Fruit fly (Drosophila melanogaster) whole organism, embryonic: Measurements from ENCODE around the gene Bet3.

Experiments used
- Asciz ChIP-seq: fragments of 200-800 bp; sonication (Bioruptor generic); optimal IDR thresholded peaks from 2 replicates; lab custom pipeline; 2017; ENCODE audit warnings: missing biosample characterization, mild to moderate bottlenecking, missing genetic modification characterization, missing genetic modification reagents
- Atf3 ChIP-seq: fragments of 200-800 bp; sonication (Bioruptor generic); optimal IDR thresholded peaks from 3 replicates; lab custom pipeline; 2016; ENCODE audit warnings: missing biosample characterization, missing genetic modification characterization
- CG10321 ChIP-seq: fragments of 200-800 bp; sonication (Bioruptor generic); IDR thresholded peaks from 2 replicates; pipeline ENCODE4 v1.3.6; 2022; ENCODE audit warnings: missing biosample characterization, missing genetic modification characterization
- CG11398 ChIP-seq: fragments of 200-800 bp; sonication (Bioruptor generic); optimal IDR thresholded peaks from 2 replicates; lab custom pipeline; 2016; ENCODE audit warnings: missing biosample characterization, missing genetic modification characterization
- CG13287 ChIP-seq: fragments of 200-800 bp; sonication (Bioruptor generic); IDR thresholded peaks from 2 replicates; pipeline ENCODE4 v1.3.6; 2022; ENCODE audit warnings: missing biosample characterization, missing genetic modification characterization; ENCODE audit not compliant: partially characterized antibody
- CG14050 ChIP-seq: fragments of 200-800 bp; sonication (Bioruptor generic); IDR thresholded peaks from 3 replicates; pipeline ENCODE4 v1.3.6; 2022; ENCODE audit warnings: missing biosample characterization, missing genetic modification characterization
- CG15073 ChIP-seq: fragments of 200-800 bp; sonication (Bioruptor generic); optimal IDR thresholded peaks from 2 replicates; lab custom pipeline; 2016; ENCODE audit warnings: missing biosample characterization, missing genetic modification characterization
- CG15269 ChIP-seq: fragments of 200-800 bp; sonication (Bioruptor generic); optimal IDR thresholded peaks from 2 replicates; lab custom pipeline; 2018; ENCODE audit warnings: missing biosample characterization, mild to moderate bottlenecking, missing genetic modification characterization, moderate library complexity
- CG15696 ChIP-seq: fragments of 200-800 bp; sonication (Bioruptor generic); optimal IDR thresholded peaks from 2 replicates; lab custom pipeline; 2019; ENCODE audit warnings: missing biosample characterization, mild to moderate bottlenecking, missing genetic modification characterization, moderate library complexity
- CG17328 ChIP-seq: fragments of 200-800 bp; sonication (Bioruptor generic); IDR thresholded peaks from 2 replicates; pipeline ENCODE4 v1.3.6; 2022; ENCODE audit warnings: missing biosample characterization, missing genetic modification characterization
- CG18476 ChIP-seq: fragments of 200-800 bp; sonication (Bioruptor generic); optimal IDR thresholded peaks from 2 replicates; lab custom pipeline; 2016; ENCODE audit warnings: missing biosample characterization, mild to moderate bottlenecking, missing genetic modification characterization
- CG2202 ChIP-seq: fragments of 200-800 bp; sonication (Bioruptor generic); optimal IDR thresholded peaks from 2 replicates; lab custom pipeline; 2018; ENCODE audit warnings: missing biosample characterization, mild to moderate bottlenecking, missing genetic modification characterization
- CG3838 ChIP-seq: fragments of 200-800 bp; sonication (Bioruptor generic); optimal IDR thresholded peaks from 3 replicates; lab custom pipeline; 2016; ENCODE audit warnings: missing biosample characterization, missing genetic modification characterization
- CG4707 ChIP-seq: fragments of 200-800 bp; sonication (Bioruptor generic); optimal IDR thresholded peaks from 2 replicates; lab custom pipeline; 2018; ENCODE audit warnings: missing biosample characterization, mild to moderate bottlenecking, missing genetic modification characterization, moderate library complexity
- CG4820 ChIP-seq: fragments of 200-800 bp; sonication (Bioruptor generic); optimal IDR thresholded peaks from 3 replicates; lab custom pipeline; 2016; ENCODE audit warnings: missing biosample characterization, missing genetic modification characterization
- CG6654 ChIP-seq: fragments of 200-800 bp; sonication (Bioruptor generic); optimal IDR thresholded peaks from 2 replicates; lab custom pipeline; 2017; ENCODE audit warnings: missing biosample characterization, mild to moderate bottlenecking, missing genetic modification characterization
- CG6854 ChIP-seq: fragments of 200-800 bp; sonication (Bioruptor generic); optimal IDR thresholded peaks from 3 replicates; lab custom pipeline; 2017; ENCODE audit warnings: missing biosample characterization, mild to moderate bottlenecking, missing genetic modification characterization
- CG8924 ChIP-seq: fragments of 200-800 bp; optimal IDR thresholded peaks from 3 replicates; lab custom pipeline; 2019; ENCODE audit warnings: missing biosample characterization, mild to moderate bottlenecking, missing genetic modification characterization, moderate library complexity
- CG9437 ChIP-seq: fragments of 200-800 bp; sonication (Bioruptor generic); optimal IDR thresholded peaks from 2 replicates; lab custom pipeline; 2018; ENCODE audit warnings: missing biosample characterization, mild to moderate bottlenecking, missing genetic modification characterization
- CG9797 ChIP-seq: fragments of 200-800 bp; sonication (Bioruptor generic); optimal IDR thresholded peaks from 3 replicates; lab custom pipeline; 2018; ENCODE audit warnings: missing biosample characterization, mild to moderate bottlenecking, missing genetic modification characterization
- CoRest ChIP-seq: fragments of 200-800 bp; sonication (Bioruptor generic); optimal IDR thresholded peaks from 3 replicates; lab custom pipeline; 2018; ENCODE audit warnings: missing biosample characterization, mild to moderate bottlenecking, missing genetic modification characterization, moderate library complexity
- D19B ChIP-seq: fragments of 200-800 bp; sonication (Bioruptor generic); optimal IDR thresholded peaks from 2 replicates; lab custom pipeline; 2017; ENCODE audit warnings: missing biosample characterization, mild to moderate bottlenecking, missing genetic modification characterization
- Dip3 ChIP-seq: fragments of 200-800 bp; sonication (Bioruptor generic); optimal IDR thresholded peaks from 3 replicates; lab custom pipeline; 2016; ENCODE audit warnings: missing biosample characterization, missing genetic modification characterization
- Ets65A ChIP-seq: fragments of 200-800 bp; sonication (Bioruptor generic); peaks from one replicate; lab custom pipeline; 2016; ENCODE audit warnings: missing biosample characterization, missing genetic modification characterization
- Ets97D ChIP-seq: fragments of 200-800 bp; sonication (Bioruptor generic); optimal IDR thresholded peaks from 3 replicates; lab custom pipeline; 2016; ENCODE audit warnings: missing biosample characterization, missing genetic modification characterization
- Gug ChIP-seq: fragments of 200-800 bp; sonication (Bioruptor generic); IDR thresholded peaks from 4 replicates; pipeline ENCODE4 v1.3.6; 2022; ENCODE audit warnings: missing biosample characterization, missing genetic modification characterization
- H15 ChIP-seq: fragments of 200-800 bp; sonication (Bioruptor generic); IDR thresholded peaks from 3 replicates; pipeline ENCODE4 v1.3.6; 2022; ENCODE audit warnings: missing biosample characterization, missing genetic modification characterization
- MESR4 ChIP-seq: fragments of 200-800 bp; sonication (Bioruptor generic); optimal IDR thresholded peaks from 2 replicates; lab custom pipeline; 2018; ENCODE audit warnings: missing biosample characterization, mild to moderate bottlenecking, missing genetic modification characterization, moderate library complexity
- MTF-1 ChIP-seq: fragments of 200-800 bp; sonication (Bioruptor generic); optimal IDR thresholded peaks from 2 replicates; lab custom pipeline; 2018; ENCODE audit warnings: missing biosample characterization, mild to moderate bottlenecking, missing genetic modification characterization, borderline replicate concordance
- NK7.1 ChIP-seq: fragments of 200-800 bp; sonication (Bioruptor generic); optimal IDR thresholded peaks from 3 replicates; lab custom pipeline; 2016; ENCODE audit warnings: missing biosample characterization, missing genetic modification characterization
- Nf-YA ChIP-seq: fragments of 200-800 bp; sonication (Bioruptor generic); IDR thresholded peaks from 2 replicates; pipeline ENCODE4 v1.3.6; 2022; ENCODE audit warnings: missing biosample characterization, missing genetic modification characterization
- Poxn ChIP-seq: fragments of 200-800 bp; sonication (Bioruptor generic); IDR thresholded peaks from 2 replicates; pipeline ENCODE4 v1.3.6; 2022; ENCODE audit warnings: missing biosample characterization, missing genetic modification characterization
- Ravus ChIP-seq: fragments of 200-800 bp; sonication (Bioruptor generic); IDR thresholded peaks from 2 replicates; pipeline ENCODE4 v1.3.6; 2022; ENCODE audit warnings: missing biosample characterization, missing genetic modification characterization
- Trl ChIP-seq, 3 experiments: fragments of >200 bp in 2 of 3; fragments of 200-800 bp in 1 of 3; sonication (Bioruptor generic) in 1 of 3; optimal IDR thresholded peaks; 2 replicates in 1 of 3; 3 replicates in 2 of 3; lab custom pipeline; 2016 to 2017; ENCODE audit warnings: missing biosample characterization in 1 of 3, missing genetic modification characterization in 1 of 3
- YL-1 ChIP-seq: fragments of 200-800 bp; sonication (Bioruptor generic); optimal IDR thresholded peaks from 3 replicates; lab custom pipeline; 2017; ENCODE audit warnings: missing biosample characterization, mild to moderate bottlenecking, missing genetic modification characterization
- ase ChIP-seq: fragments of 200-800 bp; sonication (Bioruptor generic); IDR thresholded peaks from 3 replicates; pipeline ENCODE4 v1.3.6; 2022; ENCODE audit warnings: missing biosample characterization, missing genetic modification characterization
- bcd ChIP-seq: fragments of 200-800 bp; sonication (Bioruptor generic); optimal IDR thresholded peaks from 2 replicates; lab custom pipeline; 2017; ENCODE audit warnings: missing biosample characterization, mild to moderate bottlenecking, missing genetic modification characterization
- chif ChIP-seq, 2 experiments: fragments of 200-800 bp; sonication (Bioruptor generic); optimal IDR thresholded peaks; 3 replicates each; lab custom pipeline; 2016; ENCODE audit warnings: missing biosample characterization in 2 of 2, missing genetic modification characterization in 2 of 2
- dati ChIP-seq: fragments of 200-800 bp; sonication (Bioruptor generic); IDR thresholded peaks from 2 replicates; pipeline ENCODE4 v1.3.6; 2022; ENCODE audit warnings: missing biosample characterization, missing genetic modification characterization
- gt ChIP-seq: fragments of 200-800 bp; sonication (Bioruptor generic); IDR thresholded peaks from 2 replicates; pipeline ENCODE4 v1.3.6; 2022; ENCODE audit warnings: missing biosample characterization, missing genetic modification characterization
- h ChIP-seq: fragments of >200 bp; optimal IDR thresholded peaks from 2 replicates; lab custom pipeline; 2017
- hth ChIP-seq: fragments of >200 bp; optimal IDR thresholded peaks from 2 replicates; lab custom pipeline; 2017; ENCODE audit warnings: inconsistent platforms
- insv ChIP-seq, 2 experiments: fragments of 200-800 bp; sonication (Bioruptor generic); optimal IDR thresholded peaks; 3 replicates each; lab custom pipeline; 2016 to 2018; ENCODE audit warnings: missing biosample characterization in 2 of 2, missing genetic modification characterization in 2 of 2
- ken ChIP-seq: fragments of 200-800 bp; sonication (Bioruptor generic); IDR thresholded peaks from 3 replicates; pipeline ENCODE4 v1.3.6; 2022; ENCODE audit warnings: missing biosample characterization, missing genetic modification characterization
- kni ChIP-seq: fragments of 200-800 bp; sonication (Bioruptor generic); optimal IDR thresholded peaks from 3 replicates; lab custom pipeline; 2017; ENCODE audit warnings: mild to moderate bottlenecking, missing biosample characterization, missing genetic modification reagents, missing genetic modification characterization
- mirr ChIP-seq: fragments of 200-800 bp; sonication (Bioruptor generic); optimal IDR thresholded peaks from 3 replicates; lab custom pipeline; 2018; ENCODE audit warnings: missing biosample characterization, mild to moderate bottlenecking, missing genetic modification characterization
- rib ChIP-seq: fragments of 200-800 bp; sonication (Bioruptor generic); IDR thresholded peaks from 2 replicates; pipeline ENCODE4 v1.3.6; 2022; ENCODE audit warnings: missing biosample characterization, missing genetic modification characterization
- salm ChIP-seq: fragments of 200-800 bp; sonication (Bioruptor generic); optimal IDR thresholded peaks from 2 replicates; lab custom pipeline; 2018; ENCODE audit warnings: missing biosample characterization, mild to moderate bottlenecking, missing genetic modification characterization
- sna ChIP-seq: fragments of 200-800 bp; sonication (Bioruptor generic); IDR thresholded peaks from 2 replicates; pipeline ENCODE4 v1.3.6; 2022; ENCODE audit warnings: missing biosample characterization, missing genetic modification characterization; ENCODE audit not compliant: partially characterized antibody
- sug ChIP-seq: fragments of 200-800 bp; optimal IDR thresholded peaks from 2 replicates; lab custom pipeline; 2019; ENCODE audit warnings: missing biosample characterization, mild to moderate bottlenecking, missing genetic modification characterization, moderate library complexity

Bet3 gene

DNA sequence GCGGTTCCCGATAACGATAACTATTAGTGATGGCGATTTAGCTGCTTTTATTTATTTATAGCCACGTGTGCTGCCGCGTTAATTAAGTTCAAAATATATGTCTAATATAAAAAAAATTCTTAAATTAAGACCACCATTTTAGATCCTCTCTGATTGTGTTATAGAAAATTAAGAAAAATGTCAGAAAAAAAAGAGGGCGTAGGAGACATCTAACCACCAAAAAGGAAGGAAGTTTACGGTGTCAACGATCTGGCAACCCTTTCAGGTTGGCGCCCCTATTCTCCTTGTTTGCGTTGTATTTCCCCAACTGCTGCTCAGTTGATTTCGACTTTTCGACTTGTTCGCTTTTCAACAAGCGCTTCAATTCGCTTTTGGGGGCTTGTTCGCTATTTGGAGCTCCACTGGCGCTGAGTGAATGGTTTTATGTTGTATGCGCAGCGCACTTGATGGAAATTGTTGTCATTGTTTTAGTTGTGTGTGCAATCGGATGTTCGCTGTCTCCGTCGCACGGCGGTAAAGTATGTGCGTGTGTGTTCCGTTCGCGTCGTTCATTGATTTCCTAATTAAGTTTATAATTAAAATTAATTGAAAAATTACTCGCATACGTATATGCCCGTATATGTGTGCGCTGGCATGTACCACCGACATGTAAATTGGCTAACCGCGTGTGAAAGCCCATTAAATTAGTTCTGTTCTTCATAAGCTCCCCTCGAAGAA is 18.9 kb upstream of the Bet3 start, which contains the start of the genes CG3434 and CG44838 (continued):
- TF ChIP-seq Trl (optimal IDR thresholded peaks at IDR 0.05; lab: Kevin White, UChicago) (no peak), Trl (GFP tag; optimal IDR thresholded peaks at IDR 0.05; lab: Kevin White, UChicago) (peak; percentile 53), CG9797 (peak; percentile 25), CG14050 (GFP tag; lab: Robert Waterston, UW) (peak; percentile 60), CG3838 (GFP tag; lab: Kevin White, UChicago) (peak; percentile 27), Dip3 (GFP tag; lab: Kevin White, UChicago) (peak; percentile 48), rib (GFP tag; lab: Robert Waterston, UW) (no peak), bcd (GFP tag; lab: Kevin White, UChicago) (peak; percentile 78), salm (tag; lab: Kevin White, UChicago) (peak; percentile 37), gt (no peak), Asciz (peak; percentile 58), H15 (GFP tag; lab: Robert Waterston, UW) (peak; percentile 74; the same call in 2 of the 3 replicates), D19B (GFP tag; lab: Kevin White, UChicago) (peak; percentile 57), CG4820 (GFP tag; lab: Kevin White, UChicago) (peak; percentile 74), CG4707 (GFP tag; lab: Kevin White, UChicago) (no peak), CG2202 (tag; lab: Kevin White, UChicago) (peak; percentile 58), Ravus (no peak; the same call in 1 of the 2 replicates), MESR4 (GFP tag; lab: Kevin White, UChicago) (no peak), YL-1 (GFP tag; lab: Kevin White, UChicago) (peak; percentile 58), CoRest (tag; lab: Kevin White, UChicago) (peak; percentile 88), h (lab: Kevin White, UChicago) (no peak), CG15696 (tag; lab: Kevin White, UChicago) (peak; percentile 84), CG6654 (GFP tag; lab: Kevin White, UChicago) (no peak), kni (GFP tag; lab: Kevin White, UChicago) (peak; percentile 75), hth (lab: Kevin White, UChicago) (no peak), Nf-YA (GFP tag; lab: Robert Waterston, UW) (peak; percentile 42; the same call in 1 of the 2 replicates), sna (GFP tag; lab: Robert Waterston, UW) (no peak), NK7.1 (GFP tag; lab: Kevin White, UChicago) (peak; percentile 51), Poxn (GFP tag; lab: Robert Waterston, UW) (0 out of 2 replicates have a peak, but pooled peaks have one; percentile 28), CG9437 (GFP tag; lab: Kevin White, UChicago) (peak; percentile 82), CG18476 (GFP tag; lab: Kevin White, UChicago) (peak; percentile 64), sug (tag; lab: Kevin White, UChicago) (peak; percentile 86), Ets97D (GFP tag; lab: Kevin White, UChicago) (peak; percentile 78), chif (GFP tag; optimal IDR thresholded peaks at IDR 0.05; lab: Kevin White, UChicago) (peak; percentile 58 to 78), CG8924 (tag; lab: Kevin White, UChicago) (peak; percentile 89), Ets65A (GFP tag; lab: Kevin White, UChicago) (peak; percentile 96), CG15269 (peak; percentile 85), Atf3 (GFP tag; lab: Kevin White, UChicago) (peak; percentile 73), dati (GFP tag; lab: Robert Waterston, UW) (peak; percentile 45; the same call in 1 of the 2 replicates), insv (GFP tag; optimal IDR thresholded peaks at IDR 0.05; lab: Kevin White, UChicago) (peak in 1 of 2 experiments; percentile 61), CG11398 (GFP tag; lab: Kevin White, UChicago) (no peak), Gug (GFP tag; lab: Robert Waterston, UW) (peak; percentile 55), MTF-1 (peak; percentile 36), CG6854 (GFP tag; lab: Kevin White, UChicago) (peak; percentile 70), CG10321 (GFP tag; lab: Robert Waterston, UW) (no peak), ken (peak; percentile 70; the same call in 1 of the 3 replicates), CG17328 (peak; percentile 74), CG13287 (GFP tag; lab: Robert Waterston, UW) (peak; percentile 67), CG15073 (GFP tag; lab: Kevin White, UChicago) (no peak), ase (GFP tag; lab: Robert Waterston, UW) (peak; percentile 73), mirr (peak; percentile 44)
